Fruit fly (Drosophila melanogaster) whole organism, embryonic: ENCODE results near the gene CG32354.
A peak's percentile ranks its signal among the peaks of the same experiment; 100 is the strongest.

Source experiments
- Aef1 ChIP-seq: fragments of 200-800 bp; sonication (Bioruptor generic); IDR thresholded peaks from 3 replicates; pipeline ENCODE4 v1.3.6; 2022; ENCODE audit warnings: missing biosample characterization, missing genetic modification characterization
- Blimp-1 ChIP-seq: fragments of 200-800 bp; sonication (Bioruptor generic); optimal IDR thresholded peaks from 3 replicates; lab custom pipeline; 2018; ENCODE audit warnings: missing biosample characterization, missing genetic modification characterization, mild to moderate bottlenecking, moderate library complexity, missing genetic modification reagents
- CG10267 ChIP-seq: fragments of 200-800 bp; sonication (Bioruptor generic); optimal IDR thresholded peaks from 2 replicates; lab custom pipeline; 2018; ENCODE audit warnings: missing biosample characterization, mild to moderate bottlenecking, missing genetic modification characterization, moderate library complexity
- CG15011 ChIP-seq: fragments of 200-800 bp; sonication (Bioruptor generic); optimal IDR thresholded peaks from 3 replicates; lab custom pipeline; 2018; ENCODE audit warnings: missing biosample characterization, mild to moderate bottlenecking, missing genetic modification characterization
- CG1529 ChIP-seq: fragments of 200-800 bp; sonication (Bioruptor generic); optimal IDR thresholded peaks from 3 replicates; lab custom pipeline; 2018; ENCODE audit warnings: missing biosample characterization, missing genetic modification characterization
- CG2875 ChIP-seq: fragments of 200-800 bp; sonication (Bioruptor generic); optimal IDR thresholded peaks from 2 replicates; lab custom pipeline; 2017; ENCODE audit warnings: missing biosample characterization, mild to moderate bottlenecking, missing genetic modification characterization, missing genetic modification reagents
- CG31365 ChIP-seq: fragments of 200-800 bp; sonication (Bioruptor generic); optimal IDR thresholded peaks from 2 replicates; lab custom pipeline; 2018; ENCODE audit warnings: missing biosample characterization, mild to moderate bottlenecking, missing genetic modification characterization
- CG32532 ChIP-seq: fragments of 200-800 bp; sonication (Bioruptor generic); IDR thresholded peaks from 2 replicates; pipeline ENCODE4 v1.3.6; 2022; ENCODE audit warnings: missing biosample characterization, missing genetic modification characterization
- CG5953 ChIP-seq: fragments of 200-800 bp; sonication (Bioruptor generic); IDR thresholded peaks from 2 replicates; pipeline ENCODE4 v1.3.6; 2022; ENCODE audit warnings: missing biosample characterization, missing genetic modification characterization
- CG6813 ChIP-seq: fragments of 200-800 bp; sonication (Bioruptor generic); optimal IDR thresholded peaks from 2 replicates; lab custom pipeline; 2017; ENCODE audit warnings: missing biosample characterization, missing genetic modification characterization, mild to moderate bottlenecking, moderate library complexity, missing genetic modification reagents
- CG7271 ChIP-seq: fragments of 200-800 bp; sonication (Bioruptor generic); optimal IDR thresholded peaks from 2 replicates; lab custom pipeline; 2018; ENCODE audit warnings: missing biosample characterization, mild to moderate bottlenecking, missing genetic modification characterization, moderate library complexity
- CG8290 ChIP-seq, 3 experiments: fragments of 200-800 bp; sonication (Bioruptor generic); optimal IDR thresholded peaks; 2 replicates each; lab custom pipeline; 2016 to 2019; ENCODE audit warnings: missing biosample characterization in 3 of 3, missing genetic modification characterization in 3 of 3, mild to moderate bottlenecking in 2 of 3, moderate library complexity in 1 of 3
- CG8359 ChIP-seq: fragments of 200-800 bp; sonication (Bioruptor generic); optimal IDR thresholded peaks from 2 replicates; lab custom pipeline; 2017; ENCODE audit warnings: missing biosample characterization, mild to moderate bottlenecking, missing genetic modification characterization, borderline replicate concordance
- CG8478 ChIP-seq: fragments of >200 bp; optimal IDR thresholded peaks from 2 replicates; lab custom pipeline; 2018
- CG9797 ChIP-seq: fragments of 200-800 bp; sonication (Bioruptor generic); optimal IDR thresholded peaks from 3 replicates; lab custom pipeline; 2018; ENCODE audit warnings: missing biosample characterization, mild to moderate bottlenecking, missing genetic modification characterization
- CoRest ChIP-seq: fragments of 200-800 bp; sonication (Bioruptor generic); optimal IDR thresholded peaks from 3 replicates; lab custom pipeline; 2018; ENCODE audit warnings: missing biosample characterization, mild to moderate bottlenecking, missing genetic modification characterization, moderate library complexity
- CrebB ChIP-seq: fragments of 200-800 bp; sonication (Bioruptor generic); optimal IDR thresholded peaks from 3 replicates; lab custom pipeline; 2018; ENCODE audit warnings: missing biosample characterization, mild to moderate bottlenecking, missing genetic modification characterization
- D ChIP-seq, 2 experiments: fragments of 200-800 bp in 1 of 2; fragments of >200 bp in 1 of 2; sonication (Bioruptor generic) in 1 of 2; optimal IDR thresholded peaks; 2 replicates in 1 of 2; 3 replicates in 1 of 2; lab custom pipeline; 2017; ENCODE audit warnings: mild to moderate bottlenecking in 1 of 2, missing biosample characterization in 1 of 2, missing genetic modification characterization in 1 of 2, missing genetic modification reagents in 1 of 2
- Deaf1 ChIP-seq: fragments of 200-800 bp; optimal IDR thresholded peaks from 3 replicates; lab custom pipeline; 2019; ENCODE audit warnings: missing biosample characterization, mild to moderate bottlenecking, missing genetic modification characterization, moderate library complexity
- Dip3 ChIP-seq: fragments of 200-800 bp; sonication (Bioruptor generic); optimal IDR thresholded peaks from 3 replicates; lab custom pipeline; 2016; ENCODE audit warnings: missing biosample characterization, missing genetic modification characterization
- Doc2 ChIP-seq: fragments of 200-800 bp; sonication (Bioruptor generic); IDR thresholded peaks from 2 replicates; pipeline ENCODE4 v1.3.6; 2022; ENCODE audit warnings: missing biosample characterization, missing genetic modification characterization
- Dp ChIP-seq: fragments of 200-800 bp; sonication (Bioruptor generic); optimal IDR thresholded peaks from 2 replicates; lab custom pipeline; 2018; ENCODE audit warnings: missing biosample characterization, mild to moderate bottlenecking, missing genetic modification characterization, moderate library complexity
- Dref ChIP-seq: fragments of 200-800 bp; sonication (Bioruptor generic); IDR thresholded peaks from 2 replicates; pipeline ENCODE4 v1.3.6; 2022; ENCODE audit warnings: missing biosample characterization, missing genetic modification characterization
- Eip74EF ChIP-seq, 2 experiments: fragments of 200-800 bp in 1 of 2; fragments of >200 bp in 1 of 2; sonication (Bioruptor generic) in 1 of 2; optimal IDR thresholded peaks; 2 replicates each; lab custom pipeline; 2017 to 2019; ENCODE audit warnings: missing biosample characterization in 2 of 2, missing genetic modification characterization in 2 of 2, mild to moderate bottlenecking in 1 of 2, moderate library complexity in 1 of 2
- Elba2 ChIP-seq: fragments of 200-800 bp; sonication (Bioruptor generic); optimal IDR thresholded peaks from 3 replicates; lab custom pipeline; 2016; ENCODE audit warnings: missing biosample characterization, missing genetic modification characterization
- Ets97D ChIP-seq: fragments of 200-800 bp; sonication (Bioruptor generic); optimal IDR thresholded peaks from 3 replicates; lab custom pipeline; 2016; ENCODE audit warnings: missing biosample characterization, missing genetic modification characterization
- Hey ChIP-seq: fragments of 200-800 bp; sonication (Bioruptor generic); optimal IDR thresholded peaks from 3 replicates; lab custom pipeline; 2018; ENCODE audit warnings: missing biosample characterization, mild to moderate bottlenecking, missing genetic modification characterization
- HmgZ ChIP-seq: fragments of 200-800 bp; sonication (Bioruptor generic); optimal IDR thresholded peaks from 2 replicates; lab custom pipeline; 2018; ENCODE audit warnings: missing biosample characterization, mild to moderate bottlenecking, missing genetic modification characterization
- Nf-YB ChIP-seq: fragments of 200-800 bp; sonication (Bioruptor generic); optimal IDR thresholded peaks from 3 replicates; lab custom pipeline; 2019; ENCODE audit warnings: missing biosample characterization, mild to moderate bottlenecking, missing genetic modification characterization, moderate library complexity
- Ptx1 ChIP-seq: fragments of 200-800 bp; sonication (Bioruptor generic); IDR thresholded peaks from 2 replicates; pipeline ENCODE4 v1.3.6; 2022; ENCODE audit warnings: missing biosample characterization, missing genetic modification characterization
- Scr ChIP-seq: fragments of 200-800 bp; sonication (Bioruptor generic); IDR thresholded peaks from 2 replicates; pipeline ENCODE4 v1.3.6; 2022; ENCODE audit warnings: missing biosample characterization, missing genetic modification characterization; ENCODE audit not compliant: partially characterized antibody
- Side ChIP-seq: fragments of 200-800 bp; sonication (Bioruptor generic); optimal IDR thresholded peaks from 2 replicates; lab custom pipeline; 2016; ENCODE audit warnings: missing biosample characterization, missing genetic modification characterization
- bab2 ChIP-seq: fragments of 200-800 bp; sonication (Bioruptor generic); optimal IDR thresholded peaks from 2 replicates; lab custom pipeline; 2016; ENCODE audit warnings: missing biosample characterization, missing genetic modification characterization
- bbx ChIP-seq: fragments of 200-800 bp; sonication (Bioruptor generic); IDR thresholded peaks from 2 replicates; pipeline ENCODE4 v1.3.6; 2022; ENCODE audit warnings: missing biosample characterization, missing genetic modification characterization; ENCODE audit not compliant: partially characterized antibody
- cad ChIP-seq: fragments of >200 bp; optimal IDR thresholded peaks from 2 replicates; lab custom pipeline; 2017; ENCODE audit warnings: missing biosample characterization, missing genetic modification characterization
- croc ChIP-seq: fragments of 200-800 bp; sonication (Bioruptor generic); conservative IDR thresholded peaks from 3 replicates; pipeline ENCODE4 v1.3.6; 2022; ENCODE audit warnings: missing biosample characterization, missing genetic modification characterization
- dan ChIP-seq: fragments of 200-800 bp; sonication (Bioruptor generic); IDR thresholded peaks from 2 replicates; pipeline ENCODE4 v1.3.6; 2022; ENCODE audit warnings: missing biosample characterization, missing genetic modification characterization
- gcm ChIP-seq: fragments of 200-800 bp; sonication (Bioruptor generic); optimal IDR thresholded peaks from 2 replicates; lab custom pipeline; 2019; ENCODE audit warnings: missing biosample characterization, mild to moderate bottlenecking, missing genetic modification characterization, moderate library complexity
- gfzf ChIP-seq: fragments of 200-800 bp; sonication (Bioruptor generic); optimal IDR thresholded peaks from 2 replicates; lab custom pipeline; 2016; ENCODE audit warnings: missing biosample characterization, mild to moderate bottlenecking, missing genetic modification characterization, moderate library complexity
- grn ChIP-seq: fragments of 200-800 bp; sonication (Bioruptor generic); optimal IDR thresholded peaks from 3 replicates; lab custom pipeline; 2017; ENCODE audit warnings: missing biosample characterization, missing genetic modification characterization
- kay ChIP-seq: fragments of 200-800 bp; sonication (Bioruptor generic); optimal IDR thresholded peaks from 2 replicates; lab custom pipeline; 2016; ENCODE audit warnings: missing biosample characterization, missing genetic modification characterization
- pan ChIP-seq, 4 experiments: fragments of >200 bp in 3 of 4; fragments of 200-800 bp in 1 of 4; sonication (Bioruptor generic) in 1 of 4; optimal IDR thresholded peaks in 3 of 4; IDR thresholded peaks in 1 of 4; 2 replicates each; pipeline versions ENCODE4 v1.3.6 to Lab custom; 2017 to 2022; ENCODE audit warnings: missing biosample characterization in 2 of 4, missing genetic modification characterization in 2 of 4, mixed read lengths in 1 of 4
- pho ChIP-seq: fragments of 200-800 bp; sonication (Bioruptor generic); optimal IDR thresholded peaks from 2 replicates; lab custom pipeline; 2016; ENCODE audit warnings: missing biosample characterization, missing genetic modification characterization
- pros ChIP-seq: fragments of 200-800 bp; sonication (Bioruptor generic); optimal IDR thresholded peaks from 3 replicates; lab custom pipeline; 2019; ENCODE audit warnings: missing biosample characterization, mild to moderate bottlenecking, missing genetic modification characterization, moderate library complexity
- pum ChIP-seq: fragments of 200-800 bp; sonication (Bioruptor generic); optimal IDR thresholded peaks from 2 replicates; lab custom pipeline; 2016; ENCODE audit warnings: missing biosample characterization, missing genetic modification characterization
- salm ChIP-seq: fragments of 200-800 bp; sonication (Bioruptor generic); optimal IDR thresholded peaks from 2 replicates; lab custom pipeline; 2018; ENCODE audit warnings: missing biosample characterization, mild to moderate bottlenecking, missing genetic modification characterization
- tap ChIP-seq: fragments of 200-800 bp; optimal IDR thresholded peaks from 3 replicates; lab custom pipeline; 2019; ENCODE audit warnings: missing biosample characterization, mild to moderate bottlenecking, missing genetic modification characterization, moderate library complexity
- wor ChIP-seq: fragments of 200-800 bp; sonication (Bioruptor generic); IDR thresholded peaks from 2 replicates; pipeline ENCODE4 v1.3.6; 2022; ENCODE audit warnings: missing biosample characterization, missing genetic modification characterization
- z ChIP-seq: fragments of 200-800 bp; sonication (Bioruptor generic); IDR thresholded peaks from 3 replicates; pipeline ENCODE4 v1.3.6; 2022; ENCODE audit warnings: missing biosample characterization, missing genetic modification characterization

CG32354 gene

DNA sequence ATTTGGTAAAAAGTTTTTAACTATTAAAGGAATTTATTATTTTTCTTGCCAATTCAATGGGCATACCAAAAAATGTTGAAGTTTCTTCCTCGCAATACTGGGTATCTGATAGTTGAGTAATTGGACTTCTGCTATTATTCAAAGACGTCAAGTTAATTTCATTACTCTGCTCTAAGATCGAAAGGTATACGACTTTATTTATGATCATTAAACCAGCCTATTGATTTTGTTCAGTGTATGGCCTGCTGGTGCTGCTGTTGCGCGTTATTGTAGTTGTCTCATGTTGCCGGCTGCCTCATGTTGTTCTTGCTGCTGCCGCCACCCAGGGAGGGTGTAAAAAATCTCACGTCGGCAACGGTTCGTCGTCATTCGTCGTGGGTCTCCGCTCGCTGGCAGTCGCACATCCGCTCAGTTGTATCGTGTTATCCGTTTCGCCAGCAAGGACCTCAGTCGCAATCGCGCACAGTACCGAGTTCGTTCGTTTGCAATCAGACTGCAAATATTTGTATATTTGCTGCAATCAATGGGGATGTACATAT, 26.3 kb downstream of the CG32354 start, which contains the start of gene CG7120 (continued):
- TF ChIP-seq CG8478 = peak; percentile 45
- TF ChIP-seq Hey (tag; lab: Kevin White, UChicago) = no peak
- TF ChIP-seq salm (tag; lab: Kevin White, UChicago) = peak; percentile 14
- TF ChIP-seq Blimp-1 (GFP tag; lab: Kevin White, UChicago) = peak; percentile 55
- TF ChIP-seq D (optimal IDR thresholded peaks at IDR 0.05; lab: Kevin White, UChicago) = no peak
- TF ChIP-seq D (GFP tag; optimal IDR thresholded peaks at IDR 0.05; lab: Kevin White, UChicago) = peak; percentile 62
- TF ChIP-seq Elba2 (GFP tag; lab: Kevin White, UChicago) = no peak
- TF ChIP-seq Eip74EF (GFP tag; optimal IDR thresholded peaks at IDR 0.05; lab: Kevin White, UChicago) = peak in 1 of 2 experiments; percentile 47
- TF ChIP-seq Side (GFP tag; lab: Kevin White, UChicago) = no peak
- no peak for TF ChIP-seq CG32532
- TF ChIP-seq Dref = no peak
- no peak for TF ChIP-seq tap (tag; lab: Kevin White, UChicago)
- no peak for TF ChIP-seq Aef1 (GFP tag; lab: Robert Waterston, UW)
- TF ChIP-seq pum (GFP tag; lab: Kevin White, UChicago) = peak; percentile 36
- TF ChIP-seq Deaf1 = peak; percentile 97
- no peak for TF ChIP-seq Scr (GFP tag; lab: Robert Waterston, UW)
- TF ChIP-seq pho (GFP tag; lab: Kevin White, UChicago) = no peak
- peak; percentile 45 for TF ChIP-seq Nf-YB (GFP tag; lab: Kevin White, UChicago)
- no peak for TF ChIP-seq CG9797 (GFP tag; lab: Kevin White, UChicago)
- peak; percentile 29; the same call in 1 of the 3 replicates for TF ChIP-seq croc (GFP tag; lab: Robert Waterston, UW)
- TF ChIP-seq z (GFP tag; lab: Robert Waterston, UW) = no peak
- TF ChIP-seq CG15011 = peak; percentile 23
- no peak for TF ChIP-seq dan
- TF ChIP-seq pan (optimal IDR thresholded peaks at IDR 0.05; lab: Kevin White, UChicago) = no peak
- no peak for TF ChIP-seq pan (GFP tag; optimal IDR thresholded peaks at IDR 0.05 in 1 of 2, IDR thresholded peaks at IDR 0.05 in 1 of 2)
- TF ChIP-seq Doc2 = no peak
- no peak for TF ChIP-seq grn
- no peak for TF ChIP-seq CG5953
- no peak for TF ChIP-seq cad (GFP tag; lab: Kevin White, UChicago)
- no peak for TF ChIP-seq Ets97D (GFP tag; lab: Kevin White, UChicago)
- no peak for TF ChIP-seq gfzf (GFP tag; lab: Kevin White, UChicago)
- TF ChIP-seq Dip3 = peak; percentile 38
- TF ChIP-seq CG8290 (GFP tag; optimal IDR thresholded peaks at IDR 0.05; lab: Kevin White, UChicago) = no peak
- peak in 1 of 2 experiments; percentile 51 for TF ChIP-seq CG8290 (tag; optimal IDR thresholded peaks at IDR 0.05; lab: Kevin White, UChicago)
- TF ChIP-seq bab2 = peak; percentile 1
- no peak for TF ChIP-seq kay (GFP tag; lab: Kevin White, UChicago)
- no peak for TF ChIP-seq CG31365 (tag; lab: Kevin White, UChicago)
- no peak for TF ChIP-seq CG1529
- no peak for TF ChIP-seq Dp (GFP tag; lab: Kevin White, UChicago)
- TF ChIP-seq CG8359 (GFP tag; lab: Kevin White, UChicago) = no peak
- peak; percentile 44 for TF ChIP-seq CoRest (tag; lab: Kevin White, UChicago)
- TF ChIP-seq wor (GFP tag; lab: Robert Waterston, UW) = no peak
- no peak for TF ChIP-seq bbx (GFP tag; lab: Robert Waterston, UW)
- no peak for TF ChIP-seq CG6813 (GFP tag; lab: Kevin White, UChicago)
- peak; percentile 21 for TF ChIP-seq CG2875 (GFP tag; lab: Kevin White, UChicago)
- 0 out of 2 replicates have a peak, but pooled peaks have one; percentile 13 for TF ChIP-seq Ptx1 (GFP tag; lab: Robert Waterston, UW)
- TF ChIP-seq pros (GFP tag; lab: Kevin White, UChicago) = no peak
- peak; percentile 21 for TF ChIP-seq gcm (GFP tag; lab: Kevin White, UChicago)
- TF ChIP-seq CrebB (tag; lab: Kevin White, UChicago) = no peak
- no peak for TF ChIP-seq CG7271 (tag; lab: Kevin White, UChicago)
- TF ChIP-seq HmgZ = no peak
- peak; percentile 5 for TF ChIP-seq CG10267 (tag; lab: Kevin White, UChicago)
